Worm (Caenorhabditis elegans) whole organism, early embryonic: Measurements from ENCODE around the gene T23B7.2.

Experiments used
- ama-1 ChIP-seq: fragments of 150-350 bp; optimal IDR thresholded peaks from 2 replicates; lab custom pipeline; 2014
- ceh-36 ChIP-seq: sonication (generic microtip); optimal IDR thresholded peaks from 2 replicates; lab custom pipeline; 2016; ENCODE audit warnings: missing genetic modification characterization, inconsistent platforms, missing compliant biosample characterization
- ets-7 ChIP-seq: sonication (generic microtip); optimal IDR thresholded peaks from 2 replicates; lab custom pipeline; 2016; ENCODE audit warnings: missing genotype, missing genetic modification characterization, missing compliant biosample characterization
- flt-1 ChIP-seq: fragments of 200-800 bp; sonication (Bioruptor generic); IDR thresholded peaks from 2 replicates; pipeline ENCODE4 v1.3.6; 2022; ENCODE audit warnings: missing genetic modification characterization, missing compliant biosample characterization
- hmbx-1 ChIP-seq: sonication (generic microtip); optimal IDR thresholded peaks from 2 replicates; lab custom pipeline; 2016; ENCODE audit warnings: mild to moderate bottlenecking, missing genetic modification characterization, missing compliant biosample characterization
- hnd-1 ChIP-seq: sonication (generic microtip); optimal IDR thresholded peaks from 2 replicates; lab custom pipeline; 2016; ENCODE audit warnings: missing genetic modification characterization, missing compliant biosample characterization
- sea-1 ChIP-seq: fragments of 200-800 bp; sonication (Bioruptor generic); conservative IDR thresholded peaks from 2 replicates; pipeline ENCODE4 v1.3.6; 2022; ENCODE audit warnings: missing genetic modification characterization, missing compliant biosample characterization
- tbx-11 ChIP-seq: fragments of 200-800 bp; sonication (Bioruptor generic); IDR thresholded peaks from 2 replicates; pipeline ENCODE4 v1.3.6; 2022; ENCODE audit warnings: missing genetic modification characterization, missing compliant biosample characterization
- tbx-37 ChIP-seq: fragments of 200-800 bp; sonication (Bioruptor generic); conservative IDR thresholded peaks from 2 replicates; pipeline ENCODE4 v1.3.6; 2022; ENCODE audit warnings: missing genetic modification reagents, missing genetic modification characterization, missing compliant biosample characterization
- tra-4 ChIP-seq: sonication (generic microtip); optimal IDR thresholded peaks from 2 replicates; lab custom pipeline; 2017; ENCODE audit warnings: missing genetic modification characterization, missing compliant biosample characterization

- TF ChIP-seq hmbx-1 (tag; lab: Kevin White, UChicago) (no peak), hnd-1 (tag; lab: Kevin White, UChicago) (no peak), flt-1 (GFP tag; lab: Robert Waterston, UW) (no peak), ama-1 (lab: Kevin White, UChicago) (no peak), ets-7 (tag; lab: Kevin White, UChicago) (no peak), ceh-36 (tag; lab: Kevin White, UChicago) (no peak), sea-1 (GFP tag; lab: Robert Waterston, UW) (no peak), tbx-11 (GFP tag; lab: Robert Waterston, UW) (no peak), tbx-37 (GFP tag; lab: Robert Waterston, UW) (no peak), tra-4 (tag; lab: Kevin White, UChicago) (no peak)
These were observed 46.6 kb downstream of the T23B7.2 start, which contains the start of gene C33F10.4 for ce11 chrII:4795461-4795860.
